Worm (Caenorhabditis elegans) whole organism, early embryonic: ENCODE results near the gene R02F2.5.

Source experiments
- B0310.2 ChIP-seq: sonication (generic microtip); optimal IDR thresholded peaks from 2 replicates; lab custom pipeline; 2016; ENCODE audit warnings: mild to moderate bottlenecking, missing genetic modification characterization, missing compliant biosample characterization
- F13C5.2 ChIP-seq: sonication (generic microtip); optimal IDR thresholded peaks from 2 replicates; lab custom pipeline; 2017; ENCODE audit warnings: mild to moderate bottlenecking, missing genetic modification characterization, inconsistent platforms, missing compliant biosample characterization
- aly-1 ChIP-seq: sonication (generic microtip); optimal IDR thresholded peaks from 2 replicates; lab custom pipeline; 2016; ENCODE audit warnings: missing genetic modification characterization, missing compliant biosample characterization
- ama-1 ChIP-seq: fragments of 150-350 bp; optimal IDR thresholded peaks from 2 replicates; lab custom pipeline; 2014
- ceh-13 ChIP-seq: fragments of 200-800 bp; sonication (Bioruptor generic); optimal IDR thresholded peaks from 2 replicates; lab custom pipeline; 2018; ENCODE audit warnings: mild to moderate bottlenecking, missing genetic modification characterization, missing compliant biosample characterization
- ceh-36 ChIP-seq: sonication (generic microtip); optimal IDR thresholded peaks from 2 replicates; lab custom pipeline; 2016; ENCODE audit warnings: missing genetic modification characterization, inconsistent platforms, missing compliant biosample characterization
- ets-7 ChIP-seq: sonication (generic microtip); optimal IDR thresholded peaks from 2 replicates; lab custom pipeline; 2016; ENCODE audit warnings: missing genotype, missing genetic modification characterization, missing compliant biosample characterization
- flt-1 ChIP-seq: fragments of 200-800 bp; sonication (Bioruptor generic); IDR thresholded peaks from 2 replicates; pipeline ENCODE4 v1.3.6; 2022; ENCODE audit warnings: missing genetic modification characterization, missing compliant biosample characterization
- hmbx-1 ChIP-seq: sonication (generic microtip); optimal IDR thresholded peaks from 2 replicates; lab custom pipeline; 2016; ENCODE audit warnings: mild to moderate bottlenecking, missing genetic modification characterization, missing compliant biosample characterization
- hmg-4 ChIP-seq: fragments of 200-800 bp; sonication (Bioruptor generic); optimal IDR thresholded peaks from 2 replicates; lab custom pipeline; 2018; ENCODE audit warnings: mild to moderate bottlenecking, missing genetic modification characterization, missing compliant biosample characterization
- hnd-1 ChIP-seq: sonication (generic microtip); optimal IDR thresholded peaks from 2 replicates; lab custom pipeline; 2016; ENCODE audit warnings: missing genetic modification characterization, missing compliant biosample characterization
- pes-1 ChIP-seq: fragments of 200-800 bp; sonication (Bioruptor generic); IDR thresholded peaks from 2 replicates; pipeline ENCODE4 v1.3.6; 2022; ENCODE audit warnings: missing genetic modification reagents, missing genetic modification characterization, missing compliant biosample characterization
- scrt-1 ChIP-seq: fragments of 200-800 bp; sonication (Bioruptor generic); IDR thresholded peaks from 2 replicates; pipeline ENCODE4 v1.3.6; 2022; ENCODE audit warnings: missing genetic modification characterization, missing compliant biosample characterization
- sea-1 ChIP-seq: fragments of 200-800 bp; sonication (Bioruptor generic); conservative IDR thresholded peaks from 2 replicates; pipeline ENCODE4 v1.3.6; 2022; ENCODE audit warnings: missing genetic modification characterization, missing compliant biosample characterization
- tbx-11 ChIP-seq: fragments of 200-800 bp; sonication (Bioruptor generic); IDR thresholded peaks from 2 replicates; pipeline ENCODE4 v1.3.6; 2022; ENCODE audit warnings: missing genetic modification characterization, missing compliant biosample characterization
- tbx-37 ChIP-seq: fragments of 200-800 bp; sonication (Bioruptor generic); conservative IDR thresholded peaks from 2 replicates; pipeline ENCODE4 v1.3.6; 2022; ENCODE audit warnings: missing genetic modification reagents, missing genetic modification characterization, missing compliant biosample characterization
- tra-4 ChIP-seq: sonication (generic microtip); optimal IDR thresholded peaks from 2 replicates; lab custom pipeline; 2017; ENCODE audit warnings: missing genetic modification characterization, missing compliant biosample characterization

Gene R02F2.5

ce11 chrIII:5505474-5506022 lies 26.4 kb downstream of the R02F2.5 start:
- no peak for TF ChIP-seq scrt-1 (GFP tag; lab: Robert Waterston, UW)
- TF ChIP-seq ets-7 (tag; lab: Kevin White, UChicago): no peak
- no peak for TF ChIP-seq hmbx-1
- no peak for TF ChIP-seq F13C5.2 (tag; lab: Kevin White, UChicago)
- no peak for TF ChIP-seq hmg-4 (GFP tag; lab: Kevin White, UChicago)
- TF ChIP-seq tbx-11 (GFP tag; lab: Robert Waterston, UW): no peak
- no peak for TF ChIP-seq tra-4 (tag; lab: Kevin White, UChicago)
- TF ChIP-seq ceh-36 (tag; lab: Kevin White, UChicago): no peak
- no peak for TF ChIP-seq aly-1 (tag; lab: Kevin White, UChicago)
- TF ChIP-seq ceh-13 (GFP tag; lab: Kevin White, UChicago): no peak
- no peak for TF ChIP-seq pes-1
- TF ChIP-seq tbx-37 (GFP tag; lab: Robert Waterston, UW): no peak
- TF ChIP-seq ama-1 (lab: Kevin White, UChicago): no peak
- no peak for TF ChIP-seq B0310.2
- no peak for TF ChIP-seq sea-1

DNA sequence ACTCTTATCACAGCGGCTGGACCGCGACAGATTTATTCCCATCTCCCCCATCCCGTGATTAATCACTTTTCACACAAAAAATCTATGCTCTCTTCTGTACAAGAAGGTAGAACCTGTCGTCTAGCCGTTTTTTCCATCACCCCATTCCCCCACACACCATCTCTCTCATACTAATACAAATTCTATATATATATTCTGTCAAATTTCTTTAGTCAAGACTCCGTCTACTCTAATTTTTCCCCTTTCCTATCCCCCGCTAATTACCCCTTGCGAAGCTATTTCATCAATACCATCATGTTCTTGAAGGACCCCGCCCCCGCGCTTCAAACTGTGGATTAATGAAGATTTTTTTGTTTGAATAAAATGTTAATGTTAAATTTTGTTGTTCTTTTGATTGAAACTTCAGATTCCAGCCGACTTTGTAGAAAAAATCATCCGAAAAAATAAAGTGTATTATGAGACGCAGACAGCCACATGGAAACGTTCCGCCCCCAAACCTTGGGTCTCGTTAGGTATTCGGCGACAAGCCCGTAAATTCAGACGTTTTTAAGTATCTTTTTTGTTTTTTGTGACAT lies 27.0 kb downstream of the R02F2.5 start:
- TF ChIP-seq hmbx-1 (no peak), flt-1 (no peak), ceh-36 (tag; lab: Kevin White, UChicago) (no peak), ets-7 (tag; lab: Kevin White, UChicago) (no peak), sea-1 (no peak), pes-1 (no peak), hnd-1 (no peak), F13C5.2 (tag; lab: Kevin White, UChicago) (no peak), ama-1 (lab: Kevin White, UChicago) (no peak), hmg-4 (GFP tag; lab: Kevin White, UChicago) (no peak), B0310.2 (no peak), tra-4 (tag; lab: Kevin White, UChicago) (no peak), tbx-11 (GFP tag; lab: Robert Waterston, UW) (no peak), tbx-37 (GFP tag; lab: Robert Waterston, UW) (no peak), ceh-13 (GFP tag; lab: Kevin White, UChicago) (no peak), scrt-1 (GFP tag; lab: Robert Waterston, UW) (no peak), aly-1 (tag; lab: Kevin White, UChicago) (no peak)

- TF ChIP-seq hmbx-1 (no peak), hnd-1 (no peak), scrt-1 (GFP tag; lab: Robert Waterston, UW) (no peak), tra-4 (tag; lab: Kevin White, UChicago) (no peak), pes-1 (no peak), aly-1 (tag; lab: Kevin White, UChicago) (no peak), B0310.2 (no peak), ceh-13 (GFP tag; lab: Kevin White, UChicago) (no peak), ets-7 (tag; lab: Kevin White, UChicago) (no peak), tbx-37 (GFP tag; lab: Robert Waterston, UW) (no peak), F13C5.2 (tag; lab: Kevin White, UChicago) (no peak), hmg-4 (GFP tag; lab: Kevin White, UChicago) (no peak), ceh-36 (tag; lab: Kevin White, UChicago) (no peak), ama-1 (lab: Kevin White, UChicago) (no peak)
Measured at ce11 chrIII:5506936-5507335, 27.8 kb downstream of the R02F2.5 start.

- TF ChIP-seq hmbx-1: no peak
- TF ChIP-seq ceh-36 (tag; lab: Kevin White, UChicago): no peak
- no peak for TF ChIP-seq sea-1
- TF ChIP-seq tra-4 (tag; lab: Kevin White, UChicago): no peak
- TF ChIP-seq pes-1: no peak
- TF ChIP-seq tbx-37 (GFP tag; lab: Robert Waterston, UW): no peak
- TF ChIP-seq F13C5.2 (tag; lab: Kevin White, UChicago): no peak
- no peak for TF ChIP-seq ama-1 (lab: Kevin White, UChicago)
- no peak for TF ChIP-seq B0310.2
- TF ChIP-seq tbx-11 (GFP tag; lab: Robert Waterston, UW): no peak
- TF ChIP-seq aly-1 (tag; lab: Kevin White, UChicago): no peak
- TF ChIP-seq hnd-1: no peak
- no peak for TF ChIP-seq scrt-1 (GFP tag; lab: Robert Waterston, UW)
Measured at ce11 chrIII:5508669-5509068, 29.6 kb downstream of the R02F2.5 start, which contains the start of gene D1044.7. Gene D1044.7, minus strand, starts transcription at chrIII:5508769.

DNA sequence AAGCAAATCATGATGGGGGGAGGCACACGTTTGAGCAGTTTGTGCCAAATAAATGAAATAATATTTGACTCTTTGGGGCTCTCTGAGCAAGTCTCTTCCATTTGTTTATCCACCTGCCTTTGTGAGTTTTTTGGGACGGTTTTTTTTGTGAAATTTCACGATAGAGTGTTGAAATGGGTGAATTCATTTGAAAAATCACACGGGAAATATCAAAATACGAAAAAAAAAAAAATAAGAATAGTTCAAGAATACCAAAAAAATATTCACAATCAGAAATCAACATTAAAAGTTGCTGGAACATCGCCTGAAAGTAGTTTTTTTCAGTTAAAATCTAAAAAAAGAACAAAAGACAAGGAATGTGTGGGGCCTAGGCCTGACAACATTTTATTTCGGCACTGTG lies 33.4 kb downstream of the R02F2.5 start, which contains the start of gene pqn-25:
TSS of gene pqn-25 (minus strand) at position 101 of the 400 bp plus-strand sequence.
- TF ChIP-seq hmbx-1 (no peak), F13C5.2 (tag; lab: Kevin White, UChicago) (no peak), tbx-11 (GFP tag; lab: Robert Waterston, UW) (no peak), aly-1 (tag; lab: Kevin White, UChicago) (no peak), tra-4 (tag; lab: Kevin White, UChicago) (no peak), B0310.2 (no peak), sea-1 (no peak), flt-1 (no peak), ama-1 (lab: Kevin White, UChicago) (no peak), ets-7 (tag; lab: Kevin White, UChicago) (no peak), pes-1 (no peak), ceh-13 (GFP tag; lab: Kevin White, UChicago) (no peak), scrt-1 (GFP tag; lab: Robert Waterston, UW) (no peak), hmg-4 (GFP tag; lab: Kevin White, UChicago) (no peak), ceh-36 (tag; lab: Kevin White, UChicago) (no peak)

ce11 chrIII:5517423-5517822 lies 38.3 kb downstream of the R02F2.5 start, which contains the start of gene nekl-4:
Gene nekl-4, minus strand, starts transcription at chrIII:5517523.
- TF ChIP-seq tra-4 (tag; lab: Kevin White, UChicago): no peak
- no peak for TF ChIP-seq F13C5.2 (tag; lab: Kevin White, UChicago)
- TF ChIP-seq hmbx-1: no peak
- no peak for TF ChIP-seq scrt-1 (GFP tag; lab: Robert Waterston, UW)
- TF ChIP-seq sea-1: no peak
- no peak for TF ChIP-seq flt-1
- no peak for TF ChIP-seq pes-1

DNA sequence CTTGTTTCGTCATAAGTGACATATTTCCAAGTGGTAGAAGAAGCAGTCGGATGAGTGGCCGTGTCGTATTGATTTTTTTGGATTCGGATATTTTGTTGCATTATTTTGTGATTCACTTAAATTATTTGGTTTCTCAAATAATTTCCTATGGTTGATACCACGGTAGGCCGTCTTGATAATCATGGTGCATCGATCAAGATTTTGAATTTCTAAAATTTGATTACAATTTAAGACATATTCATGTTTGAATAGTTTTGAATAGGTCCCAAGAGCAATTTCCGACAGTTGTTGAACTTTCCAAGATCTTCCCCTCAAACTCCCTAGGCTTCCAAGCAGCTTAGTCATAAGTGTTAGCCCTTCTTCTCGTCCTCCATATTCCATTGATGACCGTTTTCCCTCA lies 42.8 kb downstream of the R02F2.5 start, which contains the start of gene D1044.4:
TSS of gene D1044.4 (minus strand) at position 101 of the 400 bp plus-strand sequence.
- TF ChIP-seq F13C5.2 (tag; lab: Kevin White, UChicago) (no peak), ets-7 (tag; lab: Kevin White, UChicago) (no peak), ama-1 (lab: Kevin White, UChicago) (no peak), hmg-4 (GFP tag; lab: Kevin White, UChicago) (no peak), flt-1 (no peak), tra-4 (tag; lab: Kevin White, UChicago) (no peak), aly-1 (tag; lab: Kevin White, UChicago) (no peak), ceh-36 (tag; lab: Kevin White, UChicago) (no peak), sea-1 (no peak), B0310.2 (no peak), tbx-11 (GFP tag; lab: Robert Waterston, UW) (no peak), hnd-1 (no peak)
